Worm (Caenorhabditis elegans): ENCODE results near the gene C27A7.5.

DNA sequence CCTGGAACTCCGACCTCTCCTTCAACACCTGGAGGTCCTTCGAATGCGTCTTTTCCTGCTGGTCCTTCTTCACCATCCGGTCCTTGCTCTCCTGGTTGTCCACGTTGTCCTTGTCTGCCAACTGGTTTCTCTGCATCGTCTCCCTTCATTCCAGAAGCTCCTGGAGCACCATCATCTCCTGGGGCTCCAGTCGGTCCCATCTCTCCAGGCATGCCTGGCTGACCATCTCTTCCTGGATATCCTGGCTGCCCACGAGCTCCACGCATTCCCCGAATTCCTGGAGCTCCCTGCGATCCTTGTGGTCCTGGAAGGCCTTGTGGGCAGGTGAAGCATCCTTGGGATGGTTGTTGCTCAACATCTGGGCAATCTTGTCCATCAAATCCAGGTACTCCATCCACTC lies 35.6 kb upstream of the C27A7.5 start:
- TF ChIP-seq hmbx-1 (tag; optimal IDR thresholded peaks at IDR 0.05) (no peak), ama-1 (optimal IDR thresholded peaks at IDR 0.05) (no peak), flt-1 (GFP tag; IDR thresholded peaks at IDR 0.05) (no peak), B0310.2 (tag; optimal IDR thresholded peaks at IDR 0.05) (no peak), ceh-13 (GFP tag; optimal IDR thresholded peaks at IDR 0.05) (no peak), pes-1 (GFP tag; IDR thresholded peaks at IDR 0.05) (no peak), hmg-4 (GFP tag; optimal IDR thresholded peaks at IDR 0.05) (no peak), tbx-37 (GFP tag; conservative IDR thresholded peaks at IDR 0.05) (no peak), tra-4 (tag; optimal IDR thresholded peaks at IDR 0.05) (no peak), tbx-11 (GFP tag; IDR thresholded peaks at IDR 0.05) (no peak), F13C5.2 (tag; optimal IDR thresholded peaks at IDR 0.05) (no peak), ets-7 (tag; optimal IDR thresholded peaks at IDR 0.05) (no peak), hnd-1 (tag; optimal IDR thresholded peaks at IDR 0.05) (no peak), ceh-36 (tag; optimal IDR thresholded peaks at IDR 0.05) (no peak)
